Worm (Caenorhabditis elegans) whole organism, young adult: ENCODE measurements around the gene ogt-1.

Experiments used
- B0336.3 ChIP-seq: fragments of 200-800 bp; sonication (Bioruptor generic); IDR thresholded peaks from 2 replicates; pipeline ENCODE4 v1.3.6; 2022; ENCODE audit warnings: missing genetic modification characterization, missing compliant biosample characterization
- Y95B8A.8 ChIP-seq: fragments of 200-800 bp; sonication (Bioruptor generic); IDR thresholded peaks from 2 replicates; pipeline ENCODE4 v1.3.6; 2022; ENCODE audit warnings: missing genetic modification reagents, missing genetic modification characterization, missing compliant biosample characterization
- aptf-3 ChIP-seq: fragments of 200-800 bp; sonication (Bioruptor generic); IDR thresholded peaks from 2 replicates; pipeline ENCODE4 v1.3.6; 2022; ENCODE audit warnings: missing genetic modification characterization, missing compliant biosample characterization
- chd-7 ChIP-seq: sonication (generic microtip); optimal IDR thresholded peaks from 2 replicates; lab custom pipeline; 2016; ENCODE audit warnings: mild to moderate bottlenecking, missing genetic modification characterization, moderate library complexity, missing compliant biosample characterization
- dox-1 ChIP-seq: fragments of 200-800 bp; sonication (Bioruptor generic); IDR thresholded peaks from 2 replicates; pipeline ENCODE4 v1.3.6; 2022; ENCODE audit warnings: missing genetic modification reagents, missing genetic modification characterization, missing compliant biosample characterization
- nfyb-1 ChIP-seq: fragments of 200-800 bp; sonication (Bioruptor generic); IDR thresholded peaks from 2 replicates; pipeline ENCODE4 v1.3.6; 2022; ENCODE audit warnings: missing genetic modification reagents, missing genetic modification characterization, missing compliant biosample characterization
- pbrm-1 ChIP-seq: fragments of 200-800 bp; sonication (Bioruptor generic); IDR thresholded peaks from 2 replicates; pipeline ENCODE4 v1.3.6; 2022; ENCODE audit warnings: missing genetic modification reagents, missing genetic modification characterization, missing compliant biosample characterization
- pha-4 ChIP-seq: fragments of 150-350 bp; sonication (generic microtip); optimal IDR thresholded peaks from 2 replicates; lab custom pipeline; 2014; ENCODE audit warnings: missing biosample characterization, missing genetic modification reagents, missing genetic modification characterization
- sea-2 ChIP-seq: fragments of 200-800 bp; sonication (Bioruptor generic); IDR thresholded peaks from 2 replicates; pipeline ENCODE4 v1.3.6; 2022; ENCODE audit warnings: missing genetic modification characterization, missing compliant biosample characterization
- snpc-4 ChIP-seq, 5 experiments: fragments of 150-350 bp in 1 of 5; sonication (generic microtip) in 4 of 5; optimal IDR thresholded peaks; 2 replicates each; lab custom pipeline; 2014 to 2018; ENCODE audit warnings: missing genetic modification characterization in 5 of 5, missing biosample characterization in 3 of 5, antibody characterized with exemption in 2 of 5, mild to moderate bottlenecking in 2 of 5, missing compliant biosample characterization in 2 of 5, missing genotype in 2 of 5, moderate library complexity in 2 of 5, missing genetic modification reagents in 1 of 5
- sptf-2 ChIP-seq: fragments of 200-800 bp; sonication (Bioruptor generic); optimal IDR thresholded peaks from 2 replicates; lab custom pipeline; 2018; ENCODE audit warnings: mild to moderate bottlenecking, missing genetic modification characterization, missing compliant biosample characterization
- unc-62 ChIP-seq: fragments of 150-350 bp; optimal IDR thresholded peaks from 2 replicates; lab custom pipeline; 2014; ENCODE audit warnings: missing biosample characterization, missing genetic modification reagents, missing genetic modification characterization

DNA sequence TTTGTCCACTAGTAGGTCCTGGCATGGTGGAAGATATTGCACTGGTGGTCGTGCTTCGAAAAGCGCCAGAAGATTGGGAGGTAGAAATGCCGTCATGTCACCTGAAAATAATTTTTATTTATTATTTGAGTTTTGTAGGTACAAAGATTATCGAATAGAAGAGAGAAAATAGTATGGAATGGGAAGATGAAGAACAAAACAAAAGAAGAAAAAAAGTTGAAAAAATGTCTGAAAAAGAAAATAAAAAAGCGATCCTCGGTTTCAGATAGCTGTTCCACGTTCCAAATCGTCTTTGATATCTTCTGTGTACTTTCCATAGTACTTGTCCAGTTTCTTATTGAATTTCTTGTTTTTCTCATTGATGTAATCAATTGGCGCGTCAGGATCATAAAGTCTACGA is 7.5 kb upstream of the ogt-1 start, which contains the start of gene rnp-7:
- TF ChIP-seq unc-62: no peak
- TF ChIP-seq pha-4 (tag; lab: Kevin White, UChicago): no peak
- no peak for TF ChIP-seq aptf-3
- TF ChIP-seq chd-7 (tag; lab: Kevin White, UChicago): no peak
- no peak for TF ChIP-seq Y95B8A.8 (GFP tag; lab: Robert Waterston, UW)
- TF ChIP-seq sea-2 (GFP tag; lab: Robert Waterston, UW): no peak
- no peak for TF ChIP-seq snpc-4 (GFP tag; optimal IDR thresholded peaks at IDR 0.05; lab: Kevin White, UChicago)
- no peak for TF ChIP-seq snpc-4 (tag; optimal IDR thresholded peaks at IDR 0.05; lab: Kevin White, UChicago)
- TF ChIP-seq pbrm-1 (GFP tag; lab: Robert Waterston, UW): no peak
- TF ChIP-seq sptf-2: no peak
- TF ChIP-seq dox-1 (GFP tag; lab: Robert Waterston, UW): no peak
- TF ChIP-seq nfyb-1: no peak
- no peak for TF ChIP-seq B0336.3 (GFP tag; lab: Robert Waterston, UW)
